Worm (Caenorhabditis elegans) whole organism, L2 larva: ENCODE measurements around the gene K07E3.4.
A peak's percentile ranks its signal among the peaks of the same experiment; 100 is the strongest.

Experiments
- F13H6.1 ChIP-seq: sonication (generic microtip); optimal IDR thresholded peaks from 2 replicates; lab custom pipeline; 2016; ENCODE audit warnings: missing genetic modification characterization, missing compliant biosample characterization
- R02D3.7 ChIP-seq: fragments of 150-350 bp; optimal IDR thresholded peaks from 2 replicates; lab custom pipeline; 2014; ENCODE audit warnings: missing biosample characterization, missing genetic modification characterization
- Y55F3AM.14 ChIP-seq: fragments of 200-800 bp; sonication (Bioruptor generic); optimal IDR thresholded peaks from 2 replicates; lab custom pipeline; 2018; ENCODE audit warnings: mild to moderate bottlenecking, missing genetic modification characterization, missing compliant biosample characterization
- ZK546.5 ChIP-seq: sonication (generic microtip); optimal IDR thresholded peaks from 2 replicates; lab custom pipeline; 2017; ENCODE audit warnings: missing biosample characterization, missing genetic modification characterization
- aly-2 ChIP-seq: fragments of 150-350 bp; optimal IDR thresholded peaks from 2 replicates; lab custom pipeline; 2014; ENCODE audit warnings: missing biosample characterization, missing genetic modification characterization
- ama-1 ChIP-seq: fragments of 150-350 bp; optimal IDR thresholded peaks from 2 replicates; lab custom pipeline; 2018; ENCODE audit warnings: inconsistent platforms
- blmp-1 ChIP-seq: sonication (generic microtip); optimal IDR thresholded peaks from 2 replicates; lab custom pipeline; 2017; ENCODE audit warnings: missing genetic modification characterization, mild to moderate bottlenecking, missing compliant biosample characterization, antibody characterized with exemption, moderate library complexity; ENCODE audit not compliant: insufficient read depth
- ceh-16 ChIP-seq: fragments of 150-350 bp; optimal IDR thresholded peaks from 2 replicates; lab custom pipeline; 2014; ENCODE audit warnings: missing biosample characterization, missing genetic modification characterization
- ceh-82 ChIP-seq: fragments of 150-350 bp; optimal IDR thresholded peaks from 2 replicates; lab custom pipeline; 2014; ENCODE audit warnings: missing biosample characterization, missing genetic modification characterization
- crh-2 ChIP-seq: sonication (generic microtip); optimal IDR thresholded peaks from 2 replicates; lab custom pipeline; 2017; ENCODE audit warnings: missing biosample characterization, missing genetic modification characterization
- egl-27 ChIP-seq: sonication (generic microtip); optimal IDR thresholded peaks from 3 replicates; lab custom pipeline; 2017; ENCODE audit warnings: missing biosample characterization, missing genetic modification reagents, missing genetic modification characterization
- elt-1 ChIP-seq: fragments of 150-350 bp; optimal IDR thresholded peaks from 2 replicates; lab custom pipeline; 2014; ENCODE audit warnings: missing biosample characterization, missing genetic modification characterization
- elt-3 ChIP-seq: sonication (generic microtip); optimal IDR thresholded peaks from 2 replicates; lab custom pipeline; 2017; ENCODE audit warnings: missing biosample characterization, missing genetic modification characterization
- fos-1 ChIP-seq: fragments of 150-350 bp; optimal IDR thresholded peaks from 2 replicates; lab custom pipeline; 2014; ENCODE audit warnings: missing biosample characterization, missing genetic modification characterization
- gmeb-1 ChIP-seq: fragments of 150-350 bp; optimal IDR thresholded peaks from 2 replicates; lab custom pipeline; 2014; ENCODE audit warnings: missing biosample characterization, missing genetic modification characterization
- lin-39 ChIP-seq: fragments of 150-350 bp; optimal IDR thresholded peaks from 2 replicates; lab custom pipeline; 2014; ENCODE audit warnings: missing biosample characterization, missing genetic modification reagents, missing genetic modification characterization
- lsy-2 ChIP-seq, 2 experiments: fragments of 150-350 bp in 1 of 2; sonication (generic microtip) in 1 of 2; optimal IDR thresholded peaks; 2 replicates each; lab custom pipeline; 2014 to 2017; ENCODE audit warnings: missing biosample characterization in 2 of 2, missing genetic modification characterization in 2 of 2
- mab-5 ChIP-seq: fragments of 150-350 bp; optimal IDR thresholded peaks from 2 replicates; lab custom pipeline; 2014; ENCODE audit warnings: missing biosample characterization, missing genetic modification characterization
- mdl-1 ChIP-seq, 2 experiments: fragments of 150-350 bp in 1 of 2; sonication (generic microtip) in 1 of 2; optimal IDR thresholded peaks; 2 replicates each; lab custom pipeline; 2017; ENCODE audit warnings: missing biosample characterization in 2 of 2, missing genetic modification characterization in 2 of 2
- nhr-11 ChIP-seq: fragments of 150-350 bp; optimal IDR thresholded peaks from 2 replicates; lab custom pipeline; 2014; ENCODE audit warnings: missing biosample characterization, missing genetic modification characterization
- nhr-12 ChIP-seq: fragments of 150-350 bp; optimal IDR thresholded peaks from 2 replicates; lab custom pipeline; 2014; ENCODE audit warnings: missing biosample characterization, missing genetic modification characterization
- nhr-129 ChIP-seq: fragments of 150-350 bp; optimal IDR thresholded peaks from 2 replicates; lab custom pipeline; 2014; ENCODE audit warnings: missing biosample characterization, missing genetic modification characterization
- nhr-21 ChIP-seq: fragments of 150-350 bp; optimal IDR thresholded peaks from 2 replicates; lab custom pipeline; 2014; ENCODE audit warnings: missing biosample characterization, missing genetic modification characterization
- nhr-23 ChIP-seq: fragments of 150-350 bp; optimal IDR thresholded peaks from 2 replicates; lab custom pipeline; 2014; ENCODE audit warnings: missing biosample characterization, missing genetic modification reagents, missing genetic modification characterization
- nhr-25 ChIP-seq: fragments of 150-350 bp; sonication (generic microtip); optimal IDR thresholded peaks from 3 replicates; lab custom pipeline; 2014; ENCODE audit warnings: missing biosample characterization, missing genetic modification characterization
- nhr-6 ChIP-seq: fragments of 150-350 bp; optimal IDR thresholded peaks from 2 replicates; lab custom pipeline; 2014; ENCODE audit warnings: missing biosample characterization, missing genetic modification characterization
- nhr-77 ChIP-seq: fragments of 150-350 bp; optimal IDR thresholded peaks from 2 replicates; lab custom pipeline; 2014; ENCODE audit warnings: missing biosample characterization, missing genetic modification characterization
- sem-4 ChIP-seq: fragments of 150-350 bp; optimal IDR thresholded peaks from 2 replicates; lab custom pipeline; 2014; ENCODE audit warnings: missing biosample characterization, missing genetic modification reagents, missing genetic modification characterization
- skn-1 ChIP-seq: sonication (generic microtip); optimal IDR thresholded peaks from 2 replicates; lab custom pipeline; 2017; ENCODE audit warnings: missing biosample characterization, missing genetic modification characterization
- sma-3 ChIP-seq: sonication (generic microtip); optimal IDR thresholded peaks from 2 replicates; lab custom pipeline; 2016; ENCODE audit warnings: missing genetic modification reagents, missing genetic modification characterization, missing compliant biosample characterization
- sma-9 ChIP-seq, 2 experiments: fragments of 150-350 bp in 1 of 2; sonication (generic microtip) in 1 of 2; optimal IDR thresholded peaks; 2 replicates each; lab custom pipeline; 2014 to 2016; ENCODE audit warnings: missing genetic modification characterization in 2 of 2, mild to moderate bottlenecking in 1 of 2, missing biosample characterization in 1 of 2, missing compliant biosample characterization in 1 of 2, missing genetic modification reagents in 1 of 2, moderate library complexity in 1 of 2
- unc-39 ChIP-seq: fragments of 150-350 bp; optimal IDR thresholded peaks from 2 replicates; lab custom pipeline; 2014; ENCODE audit warnings: missing biosample characterization, missing genetic modification characterization
- unc-62 ChIP-seq: fragments of 150-350 bp; optimal IDR thresholded peaks from 2 replicates; lab custom pipeline; 2014; ENCODE audit warnings: missing biosample characterization, missing genetic modification reagents, missing genetic modification characterization
- zag-1 ChIP-seq: fragments of 150-350 bp; optimal IDR thresholded peaks from 2 replicates; lab custom pipeline; 2014; ENCODE audit warnings: missing biosample characterization, missing genetic modification characterization
- ztf-1 ChIP-seq: fragments of 200-800 bp; sonication (Bioruptor generic); conservative IDR thresholded peaks from 2 replicates; pipeline ENCODE4 v1.3.6; 2022; ENCODE audit warnings: missing genetic modification characterization, missing compliant biosample characterization
- ztf-11 ChIP-seq: sonication (generic microtip); optimal IDR thresholded peaks from 2 replicates; lab custom pipeline; 2017; ENCODE audit warnings: missing biosample characterization, missing genetic modification characterization

K07E3.4 gene

DNA sequence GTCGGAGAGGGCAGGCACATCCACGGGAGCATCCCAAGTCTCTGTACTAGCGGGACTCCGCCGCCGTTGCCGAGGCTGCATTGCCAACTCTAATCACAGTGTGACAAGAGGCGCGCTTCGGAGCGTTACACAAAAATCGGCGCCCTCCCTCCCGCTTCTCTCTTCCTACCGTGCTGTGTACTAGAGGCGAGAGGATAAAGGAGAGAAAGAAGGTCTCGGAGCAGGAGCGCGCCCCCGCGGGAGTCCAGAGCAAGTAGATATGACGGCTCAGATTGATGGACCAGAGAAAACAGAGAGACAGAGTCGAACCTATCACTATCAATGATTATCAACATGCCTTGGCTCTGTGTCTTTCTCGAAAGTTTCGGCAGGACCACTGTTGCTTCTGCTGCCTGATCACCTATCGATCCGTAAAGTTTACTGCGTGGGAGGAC lies 30.8 kb downstream of the K07E3.4 start:
- TF ChIP-seq F13H6.1: peak; percentile 80
- no peak for TF ChIP-seq aly-2 (tag; lab: Kevin White, UChicago)
- TF ChIP-seq lsy-2 (tag; optimal IDR thresholded peaks at IDR 0.05; lab: Kevin White, UChicago): peak in 1 of 2 experiments; percentile 39
- TF ChIP-seq sma-9 (GFP tag; optimal IDR thresholded peaks at IDR 0.05; lab: Kevin White, UChicago): peak; percentile 48
- TF ChIP-seq sma-9 (tag; optimal IDR thresholded peaks at IDR 0.05; lab: Kevin White, UChicago): no peak
- TF ChIP-seq Y55F3AM.14 (GFP tag; lab: Kevin White, UChicago): no peak
- TF ChIP-seq nhr-129: peak; percentile 30

DNA sequence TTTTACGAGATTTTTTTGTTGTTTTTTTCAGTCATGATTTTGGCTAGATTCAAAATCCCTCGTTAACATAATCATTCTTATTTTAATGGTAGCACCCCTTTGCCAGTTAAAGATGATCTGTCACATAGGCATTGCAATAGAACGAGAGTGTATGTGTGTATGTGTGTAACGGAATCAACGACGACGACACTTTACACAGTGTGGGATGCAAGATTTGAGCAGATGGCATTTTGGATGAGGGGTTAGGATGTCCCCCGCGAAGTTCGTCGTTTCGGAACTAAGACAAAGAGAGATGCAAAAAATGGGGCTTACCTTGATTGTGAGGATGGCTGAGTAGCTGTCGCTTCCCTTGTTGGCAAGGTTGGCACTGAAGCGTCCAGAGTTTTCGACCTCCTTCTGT lies 31.8 kb downstream of the K07E3.4 start:
- TF ChIP-seq zag-1 (tag; lab: Kevin White, UChicago): no peak
- TF ChIP-seq ztf-11 (tag; lab: Kevin White, UChicago): no peak
- TF ChIP-seq ZK546.5 (tag; lab: Kevin White, UChicago): no peak
- TF ChIP-seq mab-5 (tag; lab: Kevin White, UChicago): no peak
- TF ChIP-seq sma-9 (GFP tag; optimal IDR thresholded peaks at IDR 0.05; lab: Kevin White, UChicago): no peak
- TF ChIP-seq sma-9 (tag; optimal IDR thresholded peaks at IDR 0.05; lab: Kevin White, UChicago): no peak
- no peak for TF ChIP-seq nhr-12 (tag; lab: Kevin White, UChicago)
- TF ChIP-seq lsy-2 (tag; optimal IDR thresholded peaks at IDR 0.05; lab: Kevin White, UChicago): no peak
- no peak for TF ChIP-seq ama-1 (lab: Kevin White, UChicago)
- TF ChIP-seq nhr-25 (tag; lab: Kevin White, UChicago): no peak

DNA sequence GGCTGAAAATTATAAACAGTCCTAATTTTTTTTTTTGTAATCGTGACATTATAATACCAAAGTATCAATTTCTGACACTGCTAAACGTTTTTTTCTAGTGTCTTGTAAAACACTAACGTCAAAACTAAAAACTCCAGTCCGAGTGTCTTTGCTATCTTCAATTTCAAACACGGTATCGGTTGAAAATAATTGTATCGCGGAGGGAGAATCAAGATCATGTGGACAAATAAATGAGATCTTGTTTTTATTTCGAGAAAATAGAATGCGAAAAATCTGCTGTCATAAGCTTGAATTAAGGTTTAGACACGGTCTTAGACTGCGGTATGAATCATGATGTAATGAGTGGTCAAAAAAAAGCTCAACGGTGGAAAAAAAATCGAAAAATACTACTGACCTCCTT lies 35.2 kb downstream of the K07E3.4 start:
- TF ChIP-seq crh-2 (tag; lab: Kevin White, UChicago) (peak; percentile 46), nhr-129 (no peak), unc-62 (GFP tag; lab: Kevin White, UChicago) (no peak), aly-2 (tag; lab: Kevin White, UChicago) (no peak), fos-1 (tag; lab: Kevin White, UChicago) (no peak), nhr-25 (tag; lab: Kevin White, UChicago) (no peak), elt-3 (tag; lab: Kevin White, UChicago) (no peak), ceh-82 (tag; lab: Kevin White, UChicago) (no peak), sem-4 (no peak), nhr-21 (tag; lab: Kevin White, UChicago) (peak; percentile 36), R02D3.7 (tag; lab: Kevin White, UChicago) (no peak), sma-3 (GFP tag; lab: Kevin White, UChicago) (peak; percentile 44), zag-1 (tag; lab: Kevin White, UChicago) (no peak), sma-9 (GFP tag; optimal IDR thresholded peaks at IDR 0.05; lab: Kevin White, UChicago) (peak; percentile 32), sma-9 (tag; optimal IDR thresholded peaks at IDR 0.05; lab: Kevin White, UChicago) (no peak), skn-1 (tag; lab: Kevin White, UChicago) (no peak), nhr-6 (tag; lab: Kevin White, UChicago) (no peak), egl-27 (tag; lab: Kevin White, UChicago) (no peak)

ce11 chrX:8045152-8045551 lies 38.7 kb downstream of the K07E3.4 start, which contains the start of gene C18A11.4:
Gene C18A11.4 (plus strand): TSS chrX:8045518.
- TF ChIP-seq ztf-1 (GFP tag; lab: Robert Waterston, UW) (no peak), blmp-1 (tag; lab: Kevin White, UChicago) (peak; percentile 79), fos-1 (tag; lab: Kevin White, UChicago) (no peak), ztf-11 (tag; lab: Kevin White, UChicago) (no peak), sem-4 (no peak)

ce11 chrX:8040967-8041366 lies 42.9 kb downstream of the K07E3.4 start, which contains the start of gene xol-1:
Gene xol-1 (plus strand): TSS chrX:8041313.
- no peak for TF ChIP-seq unc-39 (tag; lab: Kevin White, UChicago)
- no peak for TF ChIP-seq nhr-77
- no peak for TF ChIP-seq ZK546.5 (tag; lab: Kevin White, UChicago)
- no peak for TF ChIP-seq nhr-11
- TF ChIP-seq ceh-16: no peak
- no peak for TF ChIP-seq nhr-23 (tag; lab: Kevin White, UChicago)
- TF ChIP-seq sem-4: no peak
- TF ChIP-seq nhr-129: no peak
- TF ChIP-seq elt-1: no peak
- TF ChIP-seq gmeb-1 (tag; lab: Kevin White, UChicago): no peak
- TF ChIP-seq nhr-21 (tag; lab: Kevin White, UChicago): no peak
- TF ChIP-seq mdl-1 (tag; optimal IDR thresholded peaks at IDR 0.05; lab: Kevin White, UChicago): no peak
- no peak for TF ChIP-seq nhr-6 (tag; lab: Kevin White, UChicago)
- no peak for TF ChIP-seq lin-39 (tag; lab: Kevin White, UChicago)
